Worm (Caenorhabditis elegans): ENCODE data around the gene nhr-264.

nhr-264 gene

ce11 chrIV:9262295-9262694, 31.4 kb downstream of the nhr-264 start:
- TF ChIP-seq tbx-8 (GFP tag; optimal IDR thresholded peaks at IDR 0.05) (no peak), lin-13 (tag; optimal IDR thresholded peaks at IDR 0.05) (no peak), hlh-1 (tag; optimal IDR thresholded peaks at IDR 0.05) (no peak), mab-5 (tag; optimal IDR thresholded peaks at IDR 0.05) (no peak), nhr-12 (tag; optimal IDR thresholded peaks at IDR 0.05) (no peak), elt-1 (tag; optimal IDR thresholded peaks at IDR 0.05; ENCODE audit: borderline replicate concordance, insufficient read depth) (no peak), nhr-2 (tag; optimal IDR thresholded peaks at IDR 0.05) (no peak), nhr-28 (tag; optimal IDR thresholded peaks at IDR 0.05) (no peak), ztf-11 (tag; optimal IDR thresholded peaks at IDR 0.05) (no peak)

ce11 chrIV:9261687-9262086, 32.0 kb downstream of the nhr-264 start, which contains the start of gene col-120:
col-120 (minus strand) TSS chrIV:9261787.
- TF ChIP-seq mls-2 (tag; optimal IDR thresholded peaks at IDR 0.05) (no peak), drap-1 (GFP tag; optimal IDR thresholded peaks at IDR 0.05) (no peak), snpc-4 (tag; optimal IDR thresholded peaks at IDR 0.05) (no peak)

ce11 chrIV:9260826-9261225, 32.9 kb downstream of the nhr-264 start:
- TF ChIP-seq lin-32 (GFP tag; optimal IDR thresholded peaks at IDR 0.05) (no peak), elt-3 (tag; optimal IDR thresholded peaks at IDR 0.05) (no peak), drap-1 (GFP tag; optimal IDR thresholded peaks at IDR 0.05) (no peak), flh-1 (GFP tag; optimal IDR thresholded peaks at IDR 0.05) (no peak), cnd-1 (tag; optimal IDR thresholded peaks at IDR 0.05) (no peak), nhr-28 (tag; optimal IDR thresholded peaks at IDR 0.05) (no peak)

ce11 chrIV:9260334-9260733, 33.4 kb downstream of the nhr-264 start:
- TF ChIP-seq hlh-1 (tag; optimal IDR thresholded peaks at IDR 0.05), result no peak
- peak; percentile 3 for TF ChIP-seq nhr-237 (tag; optimal IDR thresholded peaks at IDR 0.05)
- TF ChIP-seq lsy-2 (tag; optimal IDR thresholded peaks at IDR 0.05), result peak; percentile 26
- no peak for TF ChIP-seq ceh-83 (GFP tag; optimal IDR thresholded peaks at IDR 0.05)
- no peak for TF ChIP-seq sptf-1 (tag; optimal IDR thresholded peaks at IDR 0.05)
- TF ChIP-seq unc-62 (GFP tag; optimal IDR thresholded peaks at IDR 0.05), result no peak
- peak; percentile 25 for TF ChIP-seq pha-4 (tag; optimal IDR thresholded peaks at IDR 0.05)
- TF ChIP-seq elt-3 (tag; optimal IDR thresholded peaks at IDR 0.05), result no peak

- no peak for TF ChIP-seq mep-1 (tag; optimal IDR thresholded peaks at IDR 0.05)
- TF ChIP-seq unc-62 (GFP tag; optimal IDR thresholded peaks at IDR 0.05), result no peak
- TF ChIP-seq M03D4.4 (tag; optimal IDR thresholded peaks at IDR 0.05), result no peak
Observed at ce11 chrIV:9259687-9260086, 34.0 kb downstream of the nhr-264 start, which contains the start of gene Y11D7A.10. Y11D7A.10 (minus strand) TSS chrIV:9259768.

ce11 chrIV:9258547-9258946, 35.2 kb downstream of the nhr-264 start:
- TF ChIP-seq ham-2 (GFP tag; optimal IDR thresholded peaks at IDR 0.05), result peak; percentile 6
- no peak for TF ChIP-seq unc-62 (GFP tag; optimal IDR thresholded peaks at IDR 0.05)
- no peak for TF ChIP-seq nhr-28 (tag; optimal IDR thresholded peaks at IDR 0.05)

ce11 chrIV:9256865-9257264, 36.9 kb downstream of the nhr-264 start:
- TF ChIP-seq ham-2 (GFP tag; optimal IDR thresholded peaks at IDR 0.05) (no peak), zip-8 (tag; optimal IDR thresholded peaks at IDR 0.05) (peak; percentile 88), mep-1 (tag; optimal IDR thresholded peaks at IDR 0.05) (no peak), ceh-39 (tag; optimal IDR thresholded peaks at IDR 0.05) (no peak)

ce11 chrIV:9256017-9256416, 37.7 kb downstream of the nhr-264 start, which contains the start of gene Y11D7A.9:
Y11D7A.9 (minus strand) TSS chrIV:9256117.
- TF ChIP-seq mls-2 (tag; optimal IDR thresholded peaks at IDR 0.05) (no peak), ham-2 (GFP tag; optimal IDR thresholded peaks at IDR 0.05) (no peak), bed-3 (GFP tag; optimal IDR thresholded peaks at IDR 0.05) (no peak), zip-8 (tag; optimal IDR thresholded peaks at IDR 0.05) (no peak), ztf-11 (tag; optimal IDR thresholded peaks at IDR 0.05) (no peak), nhr-28 (tag; optimal IDR thresholded peaks at IDR 0.05) (no peak), elt-1 (tag; optimal IDR thresholded peaks at IDR 0.05; ENCODE audit: borderline replicate concordance, insufficient read depth) (no peak)

Measured in whole organism, mixed stage, embryonic.